Fruit fly (Drosophila melanogaster) whole organism, embryonic: Measurements from ENCODE around the gene CG3224.

Source experiments
- Bteb2 ChIP-seq: fragments of 200-800 bp; sonication (Bioruptor generic); optimal IDR thresholded peaks from 2 replicates; lab custom pipeline; 2016; ENCODE audit warnings: missing biosample characterization, missing genetic modification characterization
- CG10321 ChIP-seq: fragments of 200-800 bp; sonication (Bioruptor generic); IDR thresholded peaks from 2 replicates; pipeline ENCODE4 v1.3.6; 2022; ENCODE audit warnings: missing biosample characterization, missing genetic modification characterization
- CG10543 ChIP-seq: fragments of 200-800 bp; sonication (Bioruptor generic); optimal IDR thresholded peaks from 3 replicates; lab custom pipeline; 2017; ENCODE audit warnings: missing biosample characterization, mild to moderate bottlenecking, missing genetic modification characterization, moderate library complexity
- CG11723 ChIP-seq: fragments of 200-800 bp; sonication (Bioruptor generic); optimal IDR thresholded peaks from 2 replicates; lab custom pipeline; 2017; ENCODE audit warnings: missing biosample characterization, mild to moderate bottlenecking, missing genetic modification characterization
- CG13296 ChIP-seq: fragments of 200-800 bp; sonication (Bioruptor generic); optimal IDR thresholded peaks from 3 replicates; lab custom pipeline; 2018; ENCODE audit warnings: missing biosample characterization, mild to moderate bottlenecking, missing genetic modification characterization
- CG15269 ChIP-seq: fragments of 200-800 bp; sonication (Bioruptor generic); optimal IDR thresholded peaks from 2 replicates; lab custom pipeline; 2018; ENCODE audit warnings: missing biosample characterization, mild to moderate bottlenecking, missing genetic modification characterization, moderate library complexity
- CG15696 ChIP-seq: fragments of 200-800 bp; sonication (Bioruptor generic); optimal IDR thresholded peaks from 2 replicates; lab custom pipeline; 2019; ENCODE audit warnings: missing biosample characterization, mild to moderate bottlenecking, missing genetic modification characterization, moderate library complexity
- CG1602 ChIP-seq: fragments of 200-800 bp; sonication (Bioruptor generic); optimal IDR thresholded peaks from 3 replicates; lab custom pipeline; 2016; ENCODE audit warnings: missing biosample characterization, missing genetic modification characterization
- CG16779 ChIP-seq: fragments of 200-800 bp; sonication (Bioruptor generic); IDR thresholded peaks from 2 replicates; pipeline ENCODE4 v1.3.6; 2022; ENCODE audit warnings: missing biosample characterization, missing genetic modification characterization
- CG18262 ChIP-seq: fragments of 200-800 bp; optimal IDR thresholded peaks from 3 replicates; lab custom pipeline; 2019; ENCODE audit warnings: missing biosample characterization, mild to moderate bottlenecking, missing genetic modification characterization, moderate library complexity
- CG18599 ChIP-seq: fragments of 200-800 bp; sonication (Bioruptor generic); optimal IDR thresholded peaks from 3 replicates; lab custom pipeline; 2017; ENCODE audit warnings: missing biosample characterization, missing genetic modification characterization, mild to moderate bottlenecking, moderate library complexity, missing genetic modification reagents
- CG2875 ChIP-seq: fragments of 200-800 bp; sonication (Bioruptor generic); optimal IDR thresholded peaks from 2 replicates; lab custom pipeline; 2017; ENCODE audit warnings: missing biosample characterization, mild to moderate bottlenecking, missing genetic modification characterization, missing genetic modification reagents
- CG31388 ChIP-seq: fragments of 200-800 bp; sonication (Bioruptor generic); optimal IDR thresholded peaks from 2 replicates; lab custom pipeline; 2016; ENCODE audit warnings: missing biosample characterization, missing genetic modification characterization
- CG32772 ChIP-seq: fragments of 200-800 bp; sonication (Bioruptor generic); IDR thresholded peaks from 2 replicates; pipeline ENCODE4 v1.3.6; 2022; ENCODE audit warnings: missing biosample characterization, missing genetic modification characterization
- CG34422 ChIP-seq: fragments of 200-800 bp; sonication (Bioruptor generic); IDR thresholded peaks from 3 replicates; pipeline ENCODE4 v1.3.6; 2022; ENCODE audit warnings: missing biosample characterization, missing genetic modification characterization
- CG4360 ChIP-seq: fragments of 200-800 bp; sonication (Bioruptor generic); IDR thresholded peaks from 2 replicates; pipeline ENCODE4 v1.3.6; 2022; ENCODE audit warnings: missing biosample characterization, missing genetic modification characterization
- CG4424 ChIP-seq: fragments of 200-800 bp; sonication (Bioruptor generic); optimal IDR thresholded peaks from 3 replicates; lab custom pipeline; 2016; ENCODE audit warnings: missing biosample characterization, missing genetic modification characterization
- CG6683 ChIP-seq: fragments of 200-800 bp; sonication (Bioruptor generic); optimal IDR thresholded peaks from 2 replicates; lab custom pipeline; 2017; ENCODE audit warnings: missing biosample characterization, mild to moderate bottlenecking, missing genetic modification characterization, missing genetic modification reagents
- CG7745 ChIP-seq: fragments of 200-800 bp; sonication (Bioruptor generic); optimal IDR thresholded peaks from 2 replicates; lab custom pipeline; 2018; ENCODE audit warnings: missing biosample characterization, mild to moderate bottlenecking, missing genetic modification characterization, moderate library complexity
- CG7963 ChIP-seq: fragments of 200-800 bp; sonication (Bioruptor generic); IDR thresholded peaks from 3 replicates; pipeline ENCODE4 v1.3.6; 2022; ENCODE audit warnings: missing biosample characterization, missing genetic modification characterization; ENCODE audit not compliant: partially characterized antibody
- CG7987 ChIP-seq: fragments of 200-800 bp; sonication (Bioruptor generic); optimal IDR thresholded peaks from 2 replicates; lab custom pipeline; 2018; ENCODE audit warnings: missing biosample characterization, mild to moderate bottlenecking, missing genetic modification characterization, moderate library complexity
- CG8281 ChIP-seq: fragments of 200-800 bp; sonication (Bioruptor generic); optimal IDR thresholded peaks from 2 replicates; lab custom pipeline; 2018; ENCODE audit warnings: missing biosample characterization, mild to moderate bottlenecking, missing genetic modification characterization, moderate library complexity
- CHES-1-like ChIP-seq: fragments of 200-800 bp; sonication (Bioruptor generic); optimal IDR thresholded peaks from 2 replicates; lab custom pipeline; 2016; ENCODE audit warnings: missing biosample characterization, missing genetic modification characterization
- CoRest ChIP-seq: fragments of 200-800 bp; sonication (Bioruptor generic); optimal IDR thresholded peaks from 3 replicates; lab custom pipeline; 2018; ENCODE audit warnings: missing biosample characterization, mild to moderate bottlenecking, missing genetic modification characterization, moderate library complexity
- D ChIP-seq, 2 experiments: fragments of 200-800 bp in 1 of 2; fragments of >200 bp in 1 of 2; sonication (Bioruptor generic) in 1 of 2; optimal IDR thresholded peaks; 2 replicates in 1 of 2; 3 replicates in 1 of 2; lab custom pipeline; 2017; ENCODE audit warnings: mild to moderate bottlenecking in 1 of 2, missing biosample characterization in 1 of 2, missing genetic modification characterization in 1 of 2, missing genetic modification reagents in 1 of 2
- D19A ChIP-seq: fragments of 200-800 bp; optimal IDR thresholded peaks from 3 replicates; lab custom pipeline; 2019; ENCODE audit warnings: missing biosample characterization, mild to moderate bottlenecking, missing genetic modification characterization, moderate library complexity
- Dek ChIP-seq: fragments of 200-800 bp; sonication (Bioruptor generic); optimal IDR thresholded peaks from 3 replicates; lab custom pipeline; 2019; ENCODE audit warnings: missing biosample characterization, mild to moderate bottlenecking, missing genetic modification characterization, moderate library complexity
- Ets97D ChIP-seq: fragments of 200-800 bp; sonication (Bioruptor generic); optimal IDR thresholded peaks from 3 replicates; lab custom pipeline; 2016; ENCODE audit warnings: missing biosample characterization, missing genetic modification characterization
- Hmr ChIP-seq: fragments of 200-800 bp; sonication (Bioruptor generic); optimal IDR thresholded peaks from 3 replicates; lab custom pipeline; 2017; ENCODE audit warnings: mild to moderate bottlenecking, missing biosample characterization, missing genetic modification reagents, missing genetic modification characterization
- Pdp1 ChIP-seq, 2 experiments: fragments of 200-800 bp; sonication (Bioruptor generic); optimal IDR thresholded peaks; 3 replicates each; lab custom pipeline; 2016; ENCODE audit warnings: missing biosample characterization in 2 of 2, missing genetic modification characterization in 2 of 2, mild to moderate bottlenecking in 1 of 2, moderate library complexity in 1 of 2
- Sry-δ ChIP-seq: fragments of 200-800 bp; sonication (Bioruptor generic); optimal IDR thresholded peaks from 2 replicates; lab custom pipeline; 2016; ENCODE audit warnings: missing biosample characterization, missing genetic modification characterization
- disco-r ChIP-seq: fragments of 200-800 bp; sonication (Bioruptor generic); optimal IDR thresholded peaks from 2 replicates; lab custom pipeline; 2016; ENCODE audit warnings: missing biosample characterization, missing genetic modification characterization
- emc ChIP-seq: fragments of 200-800 bp; sonication (Bioruptor generic); optimal IDR thresholded peaks from 2 replicates; lab custom pipeline; 2016; ENCODE audit warnings: missing biosample characterization, missing genetic modification characterization
- hb ChIP-seq: fragments of 200-800 bp; sonication (Bioruptor generic); IDR thresholded peaks from 3 replicates; pipeline ENCODE4 v1.3.6; 2022; ENCODE audit warnings: missing biosample characterization, missing genetic modification characterization; ENCODE audit not compliant: partially characterized antibody
- hbn ChIP-seq: fragments of 200-800 bp; sonication (Bioruptor generic); IDR thresholded peaks from 2 replicates; pipeline ENCODE4 v1.3.6; 2022; ENCODE audit warnings: missing biosample characterization, missing genetic modification characterization; ENCODE audit not compliant: partially characterized antibody
- her ChIP-seq: fragments of 200-800 bp; sonication (Bioruptor generic); optimal IDR thresholded peaks from 2 replicates; lab custom pipeline; 2016; ENCODE audit warnings: missing biosample characterization, missing genetic modification characterization
- ind ChIP-seq: fragments of 200-800 bp; sonication (Bioruptor generic); optimal IDR thresholded peaks from 3 replicates; lab custom pipeline; 2016; ENCODE audit warnings: missing biosample characterization, missing genetic modification characterization
- kni ChIP-seq: fragments of 200-800 bp; sonication (Bioruptor generic); optimal IDR thresholded peaks from 3 replicates; lab custom pipeline; 2017; ENCODE audit warnings: mild to moderate bottlenecking, missing biosample characterization, missing genetic modification reagents, missing genetic modification characterization
- lilli ChIP-seq: fragments of 200-800 bp; sonication (Bioruptor generic); optimal IDR thresholded peaks from 3 replicates; lab custom pipeline; 2016; ENCODE audit warnings: missing biosample characterization, missing genetic modification characterization
- maf-S ChIP-seq: fragments of 200-800 bp; sonication (Bioruptor generic); optimal IDR thresholded peaks from 2 replicates; lab custom pipeline; 2016; ENCODE audit warnings: missing biosample characterization, missing genetic modification characterization
- mld ChIP-seq: fragments of 200-800 bp; sonication (Bioruptor generic); IDR thresholded peaks from 3 replicates; pipeline ENCODE4 v1.3.6; 2022; ENCODE audit warnings: missing biosample characterization, missing genetic modification characterization; ENCODE audit not compliant: partially characterized antibody
- oc ChIP-seq: fragments of 200-800 bp; sonication (Bioruptor generic); optimal IDR thresholded peaks from 2 replicates; lab custom pipeline; 2018; ENCODE audit warnings: missing biosample characterization, mild to moderate bottlenecking, missing genetic modification characterization, moderate library complexity
- p53 ChIP-seq: fragments of 200-800 bp; sonication (Bioruptor generic); optimal IDR thresholded peaks from 2 replicates; lab custom pipeline; 2016; ENCODE audit warnings: missing biosample characterization, missing genetic modification characterization
- pho ChIP-seq: fragments of 200-800 bp; sonication (Bioruptor generic); optimal IDR thresholded peaks from 2 replicates; lab custom pipeline; 2016; ENCODE audit warnings: missing biosample characterization, missing genetic modification characterization
- pzg ChIP-seq: fragments of 200-800 bp; sonication (Bioruptor generic); optimal IDR thresholded peaks from 3 replicates; lab custom pipeline; 2018; ENCODE audit warnings: missing biosample characterization, mild to moderate bottlenecking, missing genetic modification characterization, moderate library complexity
- stc ChIP-seq: fragments of 200-800 bp; sonication (Bioruptor generic); IDR thresholded peaks from 2 replicates; pipeline ENCODE4 v1.3.6; 2022; ENCODE audit warnings: missing biosample characterization, missing genetic modification characterization
- toy ChIP-seq: fragments of 200-800 bp; sonication (Bioruptor generic); IDR thresholded peaks from 2 replicates; pipeline ENCODE4 v1.3.6; 2022; ENCODE audit warnings: missing biosample characterization, missing genetic modification characterization
- tup ChIP-seq: fragments of 200-800 bp; sonication (Bioruptor generic); optimal IDR thresholded peaks from 2 replicates; lab custom pipeline; 2016; ENCODE audit warnings: missing biosample characterization, mild to moderate bottlenecking, missing genetic modification characterization, moderate library complexity
- unpg ChIP-seq: fragments of 200-800 bp; sonication (Bioruptor generic); optimal IDR thresholded peaks from 3 replicates; lab custom pipeline; 2018; ENCODE audit warnings: missing biosample characterization, mild to moderate bottlenecking, missing genetic modification characterization, moderate library complexity
- wdn ChIP-seq: fragments of 200-800 bp; sonication (Bioruptor generic); IDR thresholded peaks from 2 replicates; pipeline ENCODE4 v1.3.6; 2022; ENCODE audit warnings: missing biosample characterization, missing genetic modification characterization

Gene CG3224

dm6 chrX:6614266-6614665 is 47.0 kb downstream of the CG3224 start (continued):
- TF ChIP-seq CG15269 (tag; lab: Kevin White, UChicago) (peak; percentile 37), Dek (tag; lab: Kevin White, UChicago) (no peak), hbn (GFP tag; lab: Robert Waterston, UW) (no peak), hb (no peak), Ets97D (GFP tag; lab: Kevin White, UChicago) (no peak), CG4424 (GFP tag; lab: Kevin White, UChicago) (peak; percentile 14), disco-r (peak; percentile 6), CG7745 (tag; lab: Kevin White, UChicago) (no peak), Pdp1 (GFP tag; optimal IDR thresholded peaks at IDR 0.05; lab: Kevin White, UChicago) (peak in 1 of 2 experiments; percentile 15), p53 (GFP tag; lab: Kevin White, UChicago) (no peak), CG7963 (GFP tag; lab: Robert Waterston, UW) (no peak), D (optimal IDR thresholded peaks at IDR 0.05; lab: Kevin White, UChicago) (no peak), D (GFP tag; optimal IDR thresholded peaks at IDR 0.05; lab: Kevin White, UChicago) (no peak), CG10543 (GFP tag; lab: Kevin White, UChicago) (peak; percentile 44), CG7987 (peak; percentile 38), CG34422 (no peak), CG8281 (tag; lab: Kevin White, UChicago) (peak; percentile 20), CG15696 (tag; lab: Kevin White, UChicago) (peak; percentile 71), CG11723 (GFP tag; lab: Kevin White, UChicago) (no peak), CG4360 (GFP tag; lab: Robert Waterston, UW) (no peak), stc (no peak), ind (GFP tag; lab: Kevin White, UChicago) (no peak), oc (tag; lab: Kevin White, UChicago) (no peak), CG6683 (GFP tag; lab: Kevin White, UChicago) (peak; percentile 48), CG2875 (GFP tag; lab: Kevin White, UChicago) (peak; percentile 62), kni (peak; percentile 22), Hmr (GFP tag; lab: Kevin White, UChicago) (peak; percentile 55), CG1602 (no peak), emc (GFP tag; lab: Kevin White, UChicago) (no peak), wdn (GFP tag; lab: Robert Waterston, UW) (no peak), Sry-δ (GFP tag; lab: Kevin White, UChicago) (no peak), her (GFP tag; lab: Kevin White, UChicago) (no peak), unpg (GFP tag; lab: Kevin White, UChicago) (peak; percentile 62), CHES-1-like (GFP tag; lab: Kevin White, UChicago) (peak; percentile 18), CoRest (tag; lab: Kevin White, UChicago) (peak; percentile 7), lilli (GFP tag; lab: Kevin White, UChicago) (no peak), CG13296 (GFP tag; lab: Kevin White, UChicago) (peak; percentile 53), maf-S (GFP tag; lab: Kevin White, UChicago) (no peak), tup (no peak), CG32772 (GFP tag; lab: Robert Waterston, UW) (no peak), pho (GFP tag; lab: Kevin White, UChicago) (no peak), CG16779 (GFP tag; lab: Robert Waterston, UW) (no peak), D19A (tag; lab: Kevin White, UChicago) (no peak), CG31388 (GFP tag; lab: Kevin White, UChicago) (no peak), CG18262 (tag; lab: Kevin White, UChicago) (peak; percentile 36), Bteb2 (GFP tag; lab: Kevin White, UChicago) (no peak), pzg (GFP tag; lab: Kevin White, UChicago) (no peak), CG18599 (GFP tag; lab: Kevin White, UChicago) (peak; percentile 59), CG10321 (no peak), toy (GFP tag; lab: Robert Waterston, UW) (no peak), mld (no peak)
